Worm (Caenorhabditis elegans) whole organism, L2 larva: ENCODE measurements around the gene srv-14.

Experiments
- C34F6.9 ChIP-seq: fragments of 150-350 bp; optimal IDR thresholded peaks from 2 replicates; lab custom pipeline; 2014; ENCODE audit warnings: missing biosample characterization, missing genetic modification characterization
- F13H6.1 ChIP-seq: sonication (generic microtip); optimal IDR thresholded peaks from 2 replicates; lab custom pipeline; 2016; ENCODE audit warnings: missing genetic modification characterization, missing compliant biosample characterization
- Y55F3AM.14 ChIP-seq: fragments of 200-800 bp; sonication (Bioruptor generic); optimal IDR thresholded peaks from 2 replicates; lab custom pipeline; 2018; ENCODE audit warnings: mild to moderate bottlenecking, missing genetic modification characterization, missing compliant biosample characterization
- alr-1 ChIP-seq: fragments of 150-350 bp; optimal IDR thresholded peaks from 2 replicates; lab custom pipeline; 2014; ENCODE audit warnings: missing biosample characterization, missing genetic modification characterization
- aly-2 ChIP-seq: fragments of 150-350 bp; optimal IDR thresholded peaks from 2 replicates; lab custom pipeline; 2014; ENCODE audit warnings: missing biosample characterization, missing genetic modification characterization
- ceh-82 ChIP-seq: fragments of 150-350 bp; optimal IDR thresholded peaks from 2 replicates; lab custom pipeline; 2014; ENCODE audit warnings: missing biosample characterization, missing genetic modification characterization
- crh-2 ChIP-seq: sonication (generic microtip); optimal IDR thresholded peaks from 2 replicates; lab custom pipeline; 2017; ENCODE audit warnings: missing biosample characterization, missing genetic modification characterization
- dmd-4 ChIP-seq: sonication (generic microtip); optimal IDR thresholded peaks from 2 replicates; lab custom pipeline; 2017; ENCODE audit warnings: missing biosample characterization, missing genetic modification characterization
- elt-1 ChIP-seq: fragments of 150-350 bp; optimal IDR thresholded peaks from 2 replicates; lab custom pipeline; 2014; ENCODE audit warnings: missing biosample characterization, missing genetic modification characterization
- fos-1 ChIP-seq: fragments of 150-350 bp; optimal IDR thresholded peaks from 2 replicates; lab custom pipeline; 2014; ENCODE audit warnings: missing biosample characterization, missing genetic modification characterization
- gmeb-1 ChIP-seq: fragments of 150-350 bp; optimal IDR thresholded peaks from 2 replicates; lab custom pipeline; 2014; ENCODE audit warnings: missing biosample characterization, missing genetic modification characterization
- lin-13 ChIP-seq: fragments of 150-350 bp; optimal IDR thresholded peaks from 2 replicates; lab custom pipeline; 2014; ENCODE audit warnings: missing biosample characterization, missing genetic modification reagents, missing genetic modification characterization
- lin-39 ChIP-seq: fragments of 150-350 bp; optimal IDR thresholded peaks from 2 replicates; lab custom pipeline; 2014; ENCODE audit warnings: missing biosample characterization, missing genetic modification reagents, missing genetic modification characterization
- lsy-2 ChIP-seq, 2 experiments: fragments of 150-350 bp in 1 of 2; sonication (generic microtip) in 1 of 2; optimal IDR thresholded peaks; 2 replicates each; lab custom pipeline; 2014 to 2017; ENCODE audit warnings: missing biosample characterization in 2 of 2, missing genetic modification characterization in 2 of 2
- mab-5 ChIP-seq: fragments of 150-350 bp; optimal IDR thresholded peaks from 2 replicates; lab custom pipeline; 2014; ENCODE audit warnings: missing biosample characterization, missing genetic modification characterization
- mbf-1 ChIP-seq: sonication (generic microtip); optimal IDR thresholded peaks from 2 replicates; lab custom pipeline; 2017; ENCODE audit warnings: missing biosample characterization, missing genetic modification characterization
- mdl-1 ChIP-seq, 2 experiments: fragments of 150-350 bp in 1 of 2; sonication (generic microtip) in 1 of 2; optimal IDR thresholded peaks; 2 replicates each; lab custom pipeline; 2017; ENCODE audit warnings: missing biosample characterization in 2 of 2, missing genetic modification characterization in 2 of 2
- nhr-10 ChIP-seq: sonication (generic microtip); optimal IDR thresholded peaks from 2 replicates; lab custom pipeline; 2017; ENCODE audit warnings: missing biosample characterization, missing genetic modification characterization
- nhr-11 ChIP-seq: fragments of 150-350 bp; optimal IDR thresholded peaks from 2 replicates; lab custom pipeline; 2014; ENCODE audit warnings: missing biosample characterization, missing genetic modification characterization
- nhr-129 ChIP-seq: fragments of 150-350 bp; optimal IDR thresholded peaks from 2 replicates; lab custom pipeline; 2014; ENCODE audit warnings: missing biosample characterization, missing genetic modification characterization
- nhr-21 ChIP-seq: fragments of 150-350 bp; optimal IDR thresholded peaks from 2 replicates; lab custom pipeline; 2014; ENCODE audit warnings: missing biosample characterization, missing genetic modification characterization
- nhr-23 ChIP-seq: fragments of 150-350 bp; optimal IDR thresholded peaks from 2 replicates; lab custom pipeline; 2014; ENCODE audit warnings: missing biosample characterization, missing genetic modification reagents, missing genetic modification characterization
- nhr-237 ChIP-seq: fragments of 150-350 bp; optimal IDR thresholded peaks from 2 replicates; lab custom pipeline; 2014; ENCODE audit warnings: missing biosample characterization, missing genetic modification characterization
- nhr-77 ChIP-seq: fragments of 150-350 bp; optimal IDR thresholded peaks from 2 replicates; lab custom pipeline; 2014; ENCODE audit warnings: missing biosample characterization, missing genetic modification characterization
- skn-1 ChIP-seq: sonication (generic microtip); optimal IDR thresholded peaks from 2 replicates; lab custom pipeline; 2017; ENCODE audit warnings: missing biosample characterization, missing genetic modification characterization
- sma-3 ChIP-seq: sonication (generic microtip); optimal IDR thresholded peaks from 2 replicates; lab custom pipeline; 2016; ENCODE audit warnings: missing genetic modification reagents, missing genetic modification characterization, missing compliant biosample characterization
- sma-9 ChIP-seq, 2 experiments: fragments of 150-350 bp in 1 of 2; sonication (generic microtip) in 1 of 2; optimal IDR thresholded peaks; 2 replicates each; lab custom pipeline; 2014 to 2016; ENCODE audit warnings: missing genetic modification characterization in 2 of 2, mild to moderate bottlenecking in 1 of 2, missing biosample characterization in 1 of 2, missing compliant biosample characterization in 1 of 2, missing genetic modification reagents in 1 of 2, moderate library complexity in 1 of 2
- snpc-4 ChIP-seq: fragments of 150-350 bp; optimal IDR thresholded peaks from 2 replicates; lab custom pipeline; 2014; ENCODE audit warnings: missing biosample characterization, missing genetic modification characterization
- unc-55 ChIP-seq: fragments of 150-350 bp; sonication (generic microtip); optimal IDR thresholded peaks from 3 replicates; lab custom pipeline; 2014; ENCODE audit warnings: missing biosample characterization, missing genetic modification reagents, missing genetic modification characterization
- ztf-11 ChIP-seq: sonication (generic microtip); optimal IDR thresholded peaks from 2 replicates; lab custom pipeline; 2017; ENCODE audit warnings: missing biosample characterization, missing genetic modification characterization

The srv-14 gene

DNA sequence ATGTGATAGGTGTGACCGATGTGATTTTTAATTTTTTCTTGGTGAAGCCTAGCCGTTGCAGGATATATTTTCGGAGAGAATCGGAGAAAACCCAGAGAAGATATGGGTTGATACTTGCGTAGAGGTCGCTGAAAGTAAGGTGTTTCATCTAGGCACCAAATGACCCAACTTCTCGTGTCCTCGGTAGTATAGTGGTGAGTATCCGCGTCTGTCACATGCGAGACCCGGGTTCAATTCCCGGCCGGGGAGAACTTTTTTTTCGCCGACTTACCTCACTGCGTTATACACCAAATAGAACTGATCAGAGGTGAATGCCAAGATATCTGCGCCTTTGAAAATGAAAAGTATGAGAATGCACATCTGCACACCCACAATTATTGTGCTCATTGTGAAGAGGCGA is 37.8 kb upstream of the srv-14 start:
- peak; percentile 11 for TF ChIP-seq sma-9 (GFP tag; optimal IDR thresholded peaks at IDR 0.05; lab: Kevin White, UChicago)
- TF ChIP-seq sma-9 (tag; optimal IDR thresholded peaks at IDR 0.05; lab: Kevin White, UChicago): no peak
- TF ChIP-seq ztf-11 (tag; lab: Kevin White, UChicago): no peak
- TF ChIP-seq crh-2 (tag; lab: Kevin White, UChicago): peak; percentile 43
- peak; percentile 38 for TF ChIP-seq nhr-21 (tag; lab: Kevin White, UChicago)
- peak; percentile 14 for TF ChIP-seq sma-3 (GFP tag; lab: Kevin White, UChicago)
- peak; percentile 59 for TF ChIP-seq nhr-129 (tag; lab: Kevin White, UChicago)
- TF ChIP-seq C34F6.9 (tag; lab: Kevin White, UChicago): peak; percentile 2
- TF ChIP-seq gmeb-1: no peak
- TF ChIP-seq ceh-82: no peak
- TF ChIP-seq lin-13: peak; percentile 50
- peak; percentile 16 for TF ChIP-seq unc-55
- TF ChIP-seq F13H6.1 (tag; lab: Kevin White, UChicago): peak; percentile 30
- TF ChIP-seq fos-1: no peak

DNA sequence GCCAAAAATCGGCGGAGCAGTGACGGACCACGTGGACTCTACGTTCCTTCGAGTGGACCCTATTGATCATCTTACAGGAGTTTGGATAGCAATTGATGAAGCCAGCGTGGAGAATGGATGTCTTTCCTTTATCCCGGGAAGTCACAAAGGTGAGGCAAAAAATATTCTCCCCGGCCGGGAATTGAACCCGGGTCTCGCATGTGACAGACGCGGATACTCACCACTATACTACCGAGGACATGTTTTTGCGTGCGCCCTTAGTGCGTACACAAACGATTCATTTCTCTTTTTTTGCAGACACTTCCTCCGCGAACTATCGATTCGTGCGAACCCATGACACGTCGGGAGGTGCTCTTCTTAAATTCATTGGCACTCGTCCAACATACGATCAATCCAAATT is 37.1 kb upstream of the srv-14 start:
- peak; percentile 13 for TF ChIP-seq sma-9 (GFP tag; optimal IDR thresholded peaks at IDR 0.05; lab: Kevin White, UChicago)
- no peak for TF ChIP-seq sma-9 (tag; optimal IDR thresholded peaks at IDR 0.05; lab: Kevin White, UChicago)
- no peak for TF ChIP-seq crh-2 (tag; lab: Kevin White, UChicago)
- TF ChIP-seq nhr-129 (tag; lab: Kevin White, UChicago): peak; percentile 60
- peak; percentile 28 for TF ChIP-seq gmeb-1
- TF ChIP-seq mdl-1 (tag; optimal IDR thresholded peaks at IDR 0.05; lab: Kevin White, UChicago): peak in 1 of 2 experiments; percentile 1
- peak; percentile 13 for TF ChIP-seq sma-3 (GFP tag; lab: Kevin White, UChicago)
- TF ChIP-seq Y55F3AM.14: peak; percentile 5
- TF ChIP-seq mbf-1 (tag; lab: Kevin White, UChicago): no peak
- TF ChIP-seq unc-55: peak; percentile 34

DNA sequence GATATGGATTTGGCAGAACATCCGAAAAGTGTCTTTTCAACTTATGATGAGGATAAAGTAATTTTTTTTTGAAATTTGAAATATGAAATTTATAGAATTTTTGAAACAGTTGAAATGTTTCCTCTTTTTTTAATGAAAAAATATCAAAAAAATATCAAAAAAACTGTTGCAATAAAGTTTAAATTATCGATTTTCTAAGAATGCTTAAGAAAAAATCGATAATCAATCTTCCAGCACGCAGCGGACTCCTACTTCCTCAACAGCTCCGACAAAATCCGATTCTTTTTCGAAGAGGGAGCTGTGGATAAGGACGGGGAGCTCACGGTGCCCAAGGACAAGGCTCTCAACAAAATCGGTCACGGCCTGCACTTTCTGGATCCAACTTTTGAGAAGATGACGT is 36.7 kb upstream of the srv-14 start:
- no peak for TF ChIP-seq elt-1 (tag; lab: Kevin White, UChicago)

DNA sequence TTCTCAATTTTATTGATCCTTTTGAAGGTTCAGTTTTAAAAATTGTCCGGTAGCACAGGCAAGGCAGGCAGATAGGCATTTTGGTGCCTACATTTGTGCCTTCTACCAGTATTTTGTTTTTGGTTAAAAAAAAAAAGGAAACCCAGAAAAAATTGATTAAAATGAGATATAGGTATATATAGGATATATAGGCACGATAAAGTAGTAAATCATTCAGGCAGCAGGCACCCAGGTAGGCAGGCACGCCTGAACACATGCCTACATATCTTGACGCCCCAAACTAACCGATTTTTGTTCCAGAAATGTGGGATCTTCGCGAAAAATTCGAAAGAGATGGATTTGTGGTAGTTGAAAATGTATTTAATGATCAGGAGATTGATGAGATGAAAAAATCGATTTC is 36.2 kb upstream of the srv-14 start, which contains the start of gene Y105C5B.9:
TSS of gene Y105C5B.9 (plus strand) at position 301 of the 400 bp plus-strand sequence.
- TF ChIP-seq ceh-82 (no peak), mdl-1 (tag; optimal IDR thresholded peaks at IDR 0.05; lab: Kevin White, UChicago) (no peak), mbf-1 (tag; lab: Kevin White, UChicago) (no peak), lin-39 (tag; lab: Kevin White, UChicago) (no peak), mab-5 (tag; lab: Kevin White, UChicago) (no peak), C34F6.9 (tag; lab: Kevin White, UChicago) (no peak), nhr-11 (tag; lab: Kevin White, UChicago) (no peak), lsy-2 (tag; optimal IDR thresholded peaks at IDR 0.05; lab: Kevin White, UChicago) (no peak), nhr-237 (tag; lab: Kevin White, UChicago) (no peak), ztf-11 (tag; lab: Kevin White, UChicago) (no peak), dmd-4 (tag; lab: Kevin White, UChicago) (no peak), snpc-4 (no peak), alr-1 (no peak), nhr-23 (no peak), aly-2 (tag; lab: Kevin White, UChicago) (no peak)

DNA sequence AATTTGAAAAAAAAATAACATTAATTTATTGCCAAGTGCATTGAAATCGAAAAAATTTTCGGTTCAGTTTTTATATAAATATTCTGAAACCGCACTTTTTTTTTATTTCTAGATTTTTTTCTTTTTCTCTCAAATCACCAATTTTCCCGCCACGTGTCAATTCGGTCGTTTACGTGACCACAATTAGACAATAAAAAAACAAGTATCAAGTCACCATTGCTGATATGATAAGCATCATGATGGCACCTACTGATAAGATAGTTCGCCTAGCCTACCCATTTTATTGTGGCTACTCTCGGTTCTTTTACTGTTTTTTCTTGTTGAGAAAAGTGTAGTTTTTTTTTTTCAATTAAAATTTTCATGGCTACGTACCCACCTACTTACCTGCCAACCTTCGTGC is 35.8 kb upstream of the srv-14 start:
- TF ChIP-seq crh-2 (tag; lab: Kevin White, UChicago) (peak; percentile 90), gmeb-1 (peak; percentile 39), skn-1 (tag; lab: Kevin White, UChicago) (peak; percentile 27), fos-1 (peak; percentile 82), lin-13 (no peak), mbf-1 (tag; lab: Kevin White, UChicago) (no peak)

DNA sequence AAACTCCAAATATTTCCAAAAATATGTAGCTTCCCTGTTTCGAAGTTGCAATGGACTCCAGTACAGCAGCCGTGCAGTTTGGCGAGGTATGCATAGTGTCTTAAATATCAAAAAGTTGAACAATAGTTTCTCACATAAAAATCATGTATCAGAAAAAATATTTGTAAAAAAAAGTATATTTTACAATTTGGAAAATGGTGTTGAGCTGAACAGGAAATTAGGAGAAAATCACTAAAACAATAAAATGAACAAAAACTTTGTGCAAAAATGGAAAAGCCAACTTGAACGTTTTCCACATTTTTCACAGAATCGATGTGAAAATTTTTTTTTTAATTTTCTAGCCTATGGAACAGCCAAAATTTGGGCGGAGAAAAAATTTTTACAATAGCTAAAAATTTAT is 32.7 kb upstream of the srv-14 start, which contains the start of gene Y105C5B.8:
TSS of gene Y105C5B.8 (minus strand) at position 101 of the 400 bp plus-strand sequence.
- TF ChIP-seq sma-3 (GFP tag; lab: Kevin White, UChicago) (no peak), nhr-10 (tag; lab: Kevin White, UChicago) (no peak), nhr-11 (tag; lab: Kevin White, UChicago) (no peak), nhr-77 (no peak), crh-2 (tag; lab: Kevin White, UChicago) (no peak)
